Worm (Caenorhabditis elegans) whole organism, L1 larva: ENCODE data around the gene F32D8.4.

ENCODE experiments used
- C04F5.9 ChIP-seq: sonication (generic microtip); optimal IDR thresholded peaks from 2 replicates; lab custom pipeline; 2016; ENCODE audit warnings: missing genetic modification characterization, missing compliant biosample characterization
- Y116A8C.19 ChIP-seq: sonication (generic microtip); optimal IDR thresholded peaks from 2 replicates; lab custom pipeline; 2016; ENCODE audit warnings: missing compliant biosample characterization, missing genetic modification characterization, borderline replicate concordance
- aha-1 ChIP-seq: fragments of 150-350 bp; optimal IDR thresholded peaks from 2 replicates; lab custom pipeline; 2014; ENCODE audit warnings: missing biosample characterization, missing genetic modification characterization
- ceh-88 ChIP-seq: fragments of 200-800 bp; sonication (Bioruptor generic); IDR thresholded peaks from 2 replicates; pipeline ENCODE4 v1.3.6; 2022; ENCODE audit warnings: missing genetic modification characterization, missing compliant biosample characterization
- ceh-90 ChIP-seq: sonication (generic microtip); optimal IDR thresholded peaks from 2 replicates; lab custom pipeline; 2016; ENCODE audit warnings: missing genetic modification characterization, missing compliant biosample characterization
- ces-1 ChIP-seq: fragments of 150-350 bp; optimal IDR thresholded peaks from 2 replicates; lab custom pipeline; 2014; ENCODE audit warnings: missing biosample characterization, missing genetic modification reagents, missing genetic modification characterization
- efl-1 ChIP-seq, 4 experiments: fragments of 150-350 bp; optimal IDR thresholded peaks in 3 of 4; peaks in 1 of 4; 1 replicate in 1 of 4; 2 replicates in 3 of 4; lab custom pipeline; 2014; ENCODE audit warnings: missing biosample characterization in 2 of 4, missing genetic modification characterization in 2 of 4, missing genetic modification reagents in 2 of 4
- efl-3 ChIP-seq: fragments of 200-800 bp; sonication (Bioruptor generic); optimal IDR thresholded peaks from 2 replicates; lab custom pipeline; 2018; ENCODE audit warnings: mild to moderate bottlenecking, missing genetic modification characterization, missing compliant biosample characterization
- egl-27 ChIP-seq, 2 experiments: fragments of 150-350 bp in 1 of 2; sonication (generic microtip); optimal IDR thresholded peaks; 3 replicates each; lab custom pipeline; 2017 to 2018; ENCODE audit warnings: missing biosample characterization in 2 of 2, missing genetic modification characterization in 2 of 2, missing genetic modification reagents in 2 of 2
- elt-2 ChIP-seq: sonication (generic microtip); optimal IDR thresholded peaks from 2 replicates; lab custom pipeline; 2016; ENCODE audit warnings: missing genetic modification characterization, mild to moderate bottlenecking, inconsistent platforms, missing compliant biosample characterization, missing genetic modification reagents
- elt-3 ChIP-seq, 6 experiments: fragments of 150-350 bp in 1 of 6; sonication (generic microtip); optimal IDR thresholded peaks; 2 replicates each; lab custom pipeline; 2017 to 2018; ENCODE audit warnings: missing biosample characterization in 6 of 6, missing genetic modification characterization in 6 of 6, inconsistent platforms in 1 of 6
- fkh-8 ChIP-seq: sonication (generic microtip); optimal IDR thresholded peaks from 2 replicates; lab custom pipeline; 2016; ENCODE audit warnings: mild to moderate bottlenecking, missing genetic modification characterization, missing compliant biosample characterization
- hlh-17 ChIP-seq: fragments of 200-800 bp; sonication (Bioruptor generic); optimal IDR thresholded peaks from 2 replicates; lab custom pipeline; 2018; ENCODE audit warnings: missing genetic modification characterization, mild to moderate bottlenecking, missing compliant biosample characterization, moderate library complexity, borderline replicate concordance
- irx-1 ChIP-seq: sonication (generic microtip); optimal IDR thresholded peaks from 2 replicates; lab custom pipeline; 2016; ENCODE audit warnings: missing genetic modification characterization, missing compliant biosample characterization
- lin-14 ChIP-seq: fragments of 200-800 bp; sonication (Bioruptor generic); optimal IDR thresholded peaks from 2 replicates; lab custom pipeline; 2018; ENCODE audit warnings: mild to moderate bottlenecking, missing genetic modification characterization, moderate library complexity, missing compliant biosample characterization
- lin-35 ChIP-seq, 2 experiments: fragments of 150-350 bp; optimal IDR thresholded peaks; 2 replicates each; lab custom pipeline; 2014; ENCODE audit warnings: missing biosample characterization in 2 of 2, missing genetic modification characterization in 2 of 2, missing genetic modification reagents in 2 of 2
- lin-39 ChIP-seq: fragments of 150-350 bp; optimal IDR thresholded peaks from 2 replicates; lab custom pipeline; 2014; ENCODE audit warnings: missing biosample characterization, missing genetic modification reagents, missing genetic modification characterization
- lir-3 ChIP-seq: sonication (generic microtip); optimal IDR thresholded peaks from 2 replicates; lab custom pipeline; 2016; ENCODE audit warnings: mild to moderate bottlenecking, missing genetic modification characterization, moderate library complexity, missing compliant biosample characterization; ENCODE audit not compliant: poor library complexity
- lsy-2 ChIP-seq, 2 experiments: fragments of 150-350 bp; optimal IDR thresholded peaks; 2 replicates each; lab custom pipeline; 2014; ENCODE audit warnings: missing biosample characterization in 2 of 2, missing genetic modification characterization in 2 of 2
- mab-9 ChIP-seq: fragments of 200-800 bp; sonication (Bioruptor generic); IDR thresholded peaks from 2 replicates; pipeline ENCODE4 v1.3.6; 2022; ENCODE audit warnings: missing genetic modification reagents, missing genetic modification characterization, missing compliant biosample characterization
- mef-2 ChIP-seq: fragments of 150-350 bp; optimal IDR thresholded peaks from 2 replicates; lab custom pipeline; 2014; ENCODE audit warnings: missing biosample characterization, missing genetic modification characterization
- mep-1 ChIP-seq: fragments of 150-350 bp; optimal IDR thresholded peaks from 2 replicates; lab custom pipeline; 2014; ENCODE audit warnings: missing biosample characterization, missing genetic modification characterization
- nhr-12 ChIP-seq: sonication (generic microtip); optimal IDR thresholded peaks from 2 replicates; lab custom pipeline; 2017; ENCODE audit warnings: missing biosample characterization, missing genetic modification characterization
- nhr-20 ChIP-seq: sonication (generic microtip); optimal IDR thresholded peaks from 2 replicates; lab custom pipeline; 2016; ENCODE audit warnings: mild to moderate bottlenecking, missing genetic modification characterization, missing compliant biosample characterization
- nhr-28 ChIP-seq: fragments of 150-350 bp; optimal IDR thresholded peaks from 2 replicates; lab custom pipeline; 2014; ENCODE audit warnings: missing biosample characterization, missing genetic modification characterization
- nhr-47 ChIP-seq: sonication (generic microtip); optimal IDR thresholded peaks from 2 replicates; lab custom pipeline; 2016; ENCODE audit warnings: mild to moderate bottlenecking, missing genetic modification characterization, moderate library complexity, missing compliant biosample characterization
- nhr-71 ChIP-seq: sonication (generic microtip); optimal IDR thresholded peaks from 2 replicates; lab custom pipeline; 2016; ENCODE audit warnings: mild to moderate bottlenecking, missing genetic modification characterization, moderate library complexity, missing compliant biosample characterization
- nhr-76 ChIP-seq: sonication (generic microtip); optimal IDR thresholded peaks from 2 replicates; lab custom pipeline; 2017; ENCODE audit warnings: missing biosample characterization, missing genetic modification characterization
- nhr-90 ChIP-seq: sonication (generic microtip); optimal IDR thresholded peaks from 2 replicates; lab custom pipeline; 2016; ENCODE audit warnings: mild to moderate bottlenecking, missing genetic modification characterization, missing compliant biosample characterization; ENCODE audit not compliant: poor library complexity
- pag-3 ChIP-seq: sonication (generic microtip); optimal IDR thresholded peaks from 2 replicates; lab custom pipeline; 2017; ENCODE audit warnings: missing genetic modification characterization, mild to moderate bottlenecking, missing compliant biosample characterization, antibody characterized with exemption, borderline replicate concordance; ENCODE audit not compliant: insufficient read depth
- pqm-1 ChIP-seq: sonication (generic microtip); optimal IDR thresholded peaks from 3 replicates; lab custom pipeline; 2017; ENCODE audit warnings: missing biosample characterization, missing genetic modification characterization
- skn-1 ChIP-seq: fragments of 150-350 bp; optimal IDR thresholded peaks from 2 replicates; lab custom pipeline; 2014; ENCODE audit warnings: missing biosample characterization, missing genetic modification characterization
- snu-23 ChIP-seq: sonication (generic microtip); optimal IDR thresholded peaks from 2 replicates; lab custom pipeline; 2016; ENCODE audit warnings: missing genetic modification characterization, missing compliant biosample characterization
- swsn-7 ChIP-seq: sonication (generic microtip); optimal IDR thresholded peaks from 2 replicates; lab custom pipeline; 2016; ENCODE audit warnings: missing genetic modification characterization, missing compliant biosample characterization
- tlp-1 ChIP-seq: fragments of 150-350 bp; optimal IDR thresholded peaks from 2 replicates; lab custom pipeline; 2014; ENCODE audit warnings: missing biosample characterization, missing genetic modification characterization
- unc-130 ChIP-seq: fragments of 150-350 bp; optimal IDR thresholded peaks from 2 replicates; lab custom pipeline; 2017; ENCODE audit warnings: missing biosample characterization, missing genetic modification characterization, inconsistent platforms
- unc-62 ChIP-seq: fragments of 150-350 bp; optimal IDR thresholded peaks from 2 replicates; lab custom pipeline; 2014; ENCODE audit warnings: missing biosample characterization, missing genetic modification reagents, missing genetic modification characterization
- unc-86 ChIP-seq: sonication (generic microtip); optimal IDR thresholded peaks from 2 replicates; lab custom pipeline; 2016; ENCODE audit warnings: missing genetic modification characterization, missing compliant biosample characterization
- vab-15 ChIP-seq: sonication (generic microtip); optimal IDR thresholded peaks from 2 replicates; lab custom pipeline; 2017; ENCODE audit warnings: missing genotype, mild to moderate bottlenecking, missing genetic modification characterization, missing compliant biosample characterization
- zip-4 ChIP-seq: fragments of 200-800 bp; sonication (Bioruptor generic); optimal IDR thresholded peaks from 2 replicates; lab custom pipeline; 2018; ENCODE audit warnings: mild to moderate bottlenecking, missing genetic modification characterization, moderate library complexity, missing compliant biosample characterization
- ztf-11 ChIP-seq, 2 experiments: sonication (generic microtip); optimal IDR thresholded peaks; 2 replicates each; lab custom pipeline; 2016 to 2017; ENCODE audit warnings: missing genetic modification characterization in 2 of 2, missing biosample characterization in 1 of 2, missing compliant biosample characterization in 1 of 2

F32D8.4 gene

ce11 chrV:10937294-10937693 lies 43.9 kb upstream of the F32D8.4 start (continued):
- TF ChIP-seq aha-1 (tag; lab: Kevin White, UChicago) (no peak), nhr-28 (tag; lab: Kevin White, UChicago) (no peak), swsn-7 (peak; percentile 30), unc-62 (GFP tag; lab: Kevin White, UChicago) (no peak), nhr-47 (tag; lab: Kevin White, UChicago) (peak; percentile 73), mef-2 (no peak), nhr-90 (tag; lab: Kevin White, UChicago) (no peak), skn-1 (tag; lab: Kevin White, UChicago) (peak; percentile 64), lin-39 (no peak), efl-3 (GFP tag; lab: Kevin White, UChicago) (no peak), irx-1 (peak; percentile 17), pqm-1 (tag; lab: Kevin White, UChicago) (no peak), vab-15 (no peak), lin-35 (GFP tag; optimal IDR thresholded peaks at IDR 0.05; lab: Kevin White, UChicago) (peak in 1 of 2 experiments; percentile 27), ztf-11 (tag; optimal IDR thresholded peaks at IDR 0.05; lab: Kevin White, UChicago) (no peak), Y116A8C.19 (tag; lab: Kevin White, UChicago) (no peak), hlh-17 (GFP tag; lab: Kevin White, UChicago) (no peak), efl-1 (optimal IDR thresholded peaks at IDR 0.05; lab: Kevin White, UChicago) (no peak), efl-1 (GFP tag; optimal IDR thresholded peaks at IDR 0.05 in 1 of 2; lab: Kevin White, UChicago) (peak in 1 of 2 experiments; percentile 62), ceh-90 (tag; lab: Kevin White, UChicago) (no peak), ces-1 (GFP tag; lab: Kevin White, UChicago) (no peak), zip-4 (GFP tag; lab: Kevin White, UChicago) (no peak), unc-86 (tag; lab: Kevin White, UChicago) (no peak), mab-9 (GFP tag; lab: Robert Waterston, UW) (no peak), mep-1 (peak; percentile 30), C04F5.9 (tag; lab: Kevin White, UChicago) (no peak)

DNA sequence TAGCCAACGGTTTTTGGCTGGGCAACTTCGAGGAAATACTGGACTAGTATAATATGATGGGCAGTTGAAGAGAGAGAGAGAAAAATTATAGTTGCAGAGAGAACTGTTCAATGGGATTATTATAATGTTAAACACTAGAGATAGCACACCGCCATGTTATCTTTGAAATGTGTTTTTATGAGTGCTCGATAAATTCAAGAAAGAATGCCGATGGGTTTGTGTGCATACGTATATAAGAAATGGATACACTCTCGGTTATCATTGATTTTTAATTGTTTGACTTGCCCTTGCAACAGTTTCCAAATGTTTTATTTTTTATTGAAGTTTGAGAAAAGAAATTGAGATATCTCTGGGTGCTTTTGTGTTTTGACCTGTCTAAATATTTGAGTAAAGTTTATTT lies 43.3 kb upstream of the F32D8.4 start, which contains the start of gene F17C11.12:
F17C11.12 (minus strand) TSS at position 240 of the 400 bp plus-strand sequence.
- no peak for TF ChIP-seq elt-3 (tag; optimal IDR thresholded peaks at IDR 0.05; lab: Kevin White, UChicago)
- peak; percentile 1 for TF ChIP-seq nhr-20 (tag; lab: Kevin White, UChicago)
- TF ChIP-seq elt-2 (tag; lab: Kevin White, UChicago): peak; percentile 83

- peak; percentile 89 for TF ChIP-seq elt-2 (tag; lab: Kevin White, UChicago)
- no peak for TF ChIP-seq nhr-76
- peak in 1 of 2 experiments; percentile 19 for TF ChIP-seq lin-35 (GFP tag; optimal IDR thresholded peaks at IDR 0.05; lab: Kevin White, UChicago)
- TF ChIP-seq efl-1 (optimal IDR thresholded peaks at IDR 0.05; lab: Kevin White, UChicago): no peak
- TF ChIP-seq efl-1 (GFP tag; optimal IDR thresholded peaks at IDR 0.05 in 1 of 2; lab: Kevin White, UChicago): peak in 1 of 2 experiments; percentile 43
- no peak for TF ChIP-seq mef-2
- no peak for TF ChIP-seq snu-23 (GFP tag; lab: Kevin White, UChicago)
- no peak for TF ChIP-seq Y116A8C.19 (tag; lab: Kevin White, UChicago)
- peak; percentile 51 for TF ChIP-seq nhr-20 (tag; lab: Kevin White, UChicago)
- TF ChIP-seq nhr-12 (tag; lab: Kevin White, UChicago): no peak
- TF ChIP-seq mep-1: no peak
- no peak for TF ChIP-seq efl-3 (GFP tag; lab: Kevin White, UChicago)
Measured at ce11 chrV:10932411-10932810, 39.1 kb upstream of the F32D8.4 start, which contains the start of gene F58B4.5. Gene F58B4.5 (plus strand): TSS chrV:10932693.

DNA sequence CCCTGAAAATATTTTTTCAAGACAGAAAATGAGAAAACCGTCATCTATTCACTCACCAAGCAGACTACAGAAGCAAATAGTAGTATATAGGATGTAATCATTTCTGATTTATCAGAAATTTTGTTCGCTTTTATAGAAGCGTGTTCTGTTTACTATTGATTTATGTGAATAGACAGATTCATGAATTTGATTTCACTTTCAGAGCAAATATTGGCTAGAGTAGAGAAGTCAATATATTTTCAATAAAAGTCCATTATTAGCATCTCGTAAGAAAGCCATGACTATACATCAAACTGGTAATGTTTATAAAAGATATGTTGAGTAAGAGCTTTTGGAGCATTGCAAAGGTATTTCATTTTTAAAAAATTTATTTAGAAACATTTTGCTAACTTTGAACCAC lies 37.8 kb upstream of the F32D8.4 start, which contains the start of gene scvp-1:
scvp-1 (minus strand) TSS at position 101 of the 400 bp plus-strand sequence.
- no peak for TF ChIP-seq efl-3 (GFP tag; lab: Kevin White, UChicago)
- no peak for TF ChIP-seq egl-27 (tag; optimal IDR thresholded peaks at IDR 0.05; lab: Kevin White, UChicago)
- TF ChIP-seq, all 84 proteins: peak for 0

- TF ChIP-seq pqm-1 (tag; lab: Kevin White, UChicago) (no peak), ceh-88 (GFP tag; lab: Robert Waterston, UW) (no peak), lin-14 (GFP tag; lab: Kevin White, UChicago) (no peak), nhr-20 (tag; lab: Kevin White, UChicago) (no peak), nhr-71 (peak; percentile 16), lin-39 (no peak), mab-9 (GFP tag; lab: Robert Waterston, UW) (no peak), pag-3 (tag; lab: Kevin White, UChicago) (no peak), unc-86 (tag; lab: Kevin White, UChicago) (no peak), lin-35 (GFP tag; optimal IDR thresholded peaks at IDR 0.05; lab: Kevin White, UChicago) (no peak), lsy-2 (tag; optimal IDR thresholded peaks at IDR 0.05; lab: Kevin White, UChicago) (no peak), lir-3 (tag; lab: Kevin White, UChicago) (no peak), fkh-8 (tag; lab: Kevin White, UChicago) (peak; percentile 64), tlp-1 (tag; lab: Kevin White, UChicago) (no peak), nhr-12 (tag; lab: Kevin White, UChicago) (no peak), unc-130 (no peak), elt-3 (tag; optimal IDR thresholded peaks at IDR 0.05; lab: Kevin White, UChicago) (no peak)
Measured at ce11 chrV:10929511-10929910, 36.2 kb upstream of the F32D8.4 start, which contains the start of gene F58B4.3. Gene F58B4.3 (plus strand): TSS chrV:10929811.
